Fruit fly (Drosophila melanogaster): ENCODE results near the gene CG17272.

The CG17272 gene

dm6 chr3R:20826929-20827328 is 2.9 kb upstream of the CG17272 start (continued):
- peak; percentile 51 for TF ChIP-seq Med (GFP tag)
- no peak for TF ChIP-seq Lpt (GFP tag; optimal IDR thresholded peaks at IDR 0.05)
- TF ChIP-seq CG2199 (GFP tag; IDR thresholded peaks at IDR 0.05) = 0 out of 3 replicates have a peak, but pooled peaks have one; percentile 19
- TF ChIP-seq ase (GFP tag; IDR thresholded peaks at IDR 0.05) = 0 out of 3 replicates have a peak, but pooled peaks have one; percentile 14
- no peak for TF ChIP-seq ind (GFP tag; optimal IDR thresholded peaks at IDR 0.05)
- TF ChIP-seq CG34376 (GFP tag; optimal IDR thresholded peaks at IDR 0.05) = peak; percentile 41
- TF ChIP-seq toy (GFP tag; IDR thresholded peaks at IDR 0.05) = no peak
- peak; percentile 53 for TF ChIP-seq crol (GFP tag; IDR thresholded peaks at IDR 0.05)

dm6 chr3R:20821815-20822375 is 2.1 kb downstream of the CG17272 start, which contains the start of the genes CG17271 and RpS20:
Gene CG17271 (minus strand): TSS chr3R:20821848.
Gene RpS20 (plus strand): TSS chr3R:20822181.
- peak; percentile 92 for TF ChIP-seq sob (GFP tag; IDR thresholded peaks at IDR 0.05)
- TF ChIP-seq Dip3 (GFP tag; optimal IDR thresholded peaks at IDR 0.05) = peak; percentile 95
- TF ChIP-seq CG33213 (GFP tag; optimal IDR thresholded peaks at IDR 0.05) = peak; percentile 96
- peak; percentile 93 for TF ChIP-seq tin (GFP tag; optimal IDR thresholded peaks at IDR 0.05)
- peak; percentile 92 for TF ChIP-seq CG18599 (GFP tag; optimal IDR thresholded peaks at IDR 0.05)
- peak; percentile 92 for TF ChIP-seq CG11695 (GFP tag; IDR thresholded peaks at IDR 0.05)
- TF ChIP-seq CG13894 (tag; optimal IDR thresholded peaks at IDR 0.05) = peak; percentile 85
- TF ChIP-seq run (tag; optimal IDR thresholded peaks at IDR 0.05) = peak; percentile 65
- TF ChIP-seq CG11560 (tag; IDR thresholded peaks at IDR 0.05) = peak; percentile 78
- TF ChIP-seq CG7786 (GFP tag; optimal IDR thresholded peaks at IDR 0.05) = peak; percentile 96
- TF ChIP-seq CG6813 (GFP tag; optimal IDR thresholded peaks at IDR 0.05) = peak; percentile 52
- peak; percentile 60 for TF ChIP-seq BEAF-32 (GFP tag; optimal IDR thresholded peaks at IDR 0.05)
- no peak for TF ChIP-seq Lpt (GFP tag; optimal IDR thresholded peaks at IDR 0.05)
- peak; percentile 89 for TF ChIP-seq ttk (GFP tag; IDR thresholded peaks at IDR 0.05)
- peak; percentile 90 for TF ChIP-seq CG6272 (GFP tag; IDR thresholded peaks at IDR 0.05)
- TF ChIP-seq tap (tag; optimal IDR thresholded peaks at IDR 0.05) = peak; percentile 26
- peak; percentile 76 for TF ChIP-seq fd96Cb (tag; optimal IDR thresholded peaks at IDR 0.05)
- peak; percentile 95 to 97 for TF ChIP-seq dpn (GFP tag; optimal IDR thresholded peaks at IDR 0.05)
- TF ChIP-seq Sry-δ (GFP tag; optimal IDR thresholded peaks at IDR 0.05) = peak; percentile 78
- TF ChIP-seq shn (GFP tag; optimal IDR thresholded peaks at IDR 0.05) = peak; percentile 95
- TF ChIP-seq CG5245 (GFP tag; optimal IDR thresholded peaks at IDR 0.05) = peak; percentile 80
- TF ChIP-seq CG9215 (GFP tag; IDR thresholded peaks at IDR 0.05) = peak; percentile 89
- TF ChIP-seq Mad (GFP tag; optimal IDR thresholded peaks at IDR 0.05) = peak; percentile 94
- TF ChIP-seq Sox100B (GFP tag; optimal IDR thresholded peaks at IDR 0.05) = peak; percentile 82
- TF ChIP-seq HLH4C (GFP tag; IDR thresholded peaks at IDR 0.05; ENCODE audit: partially characterized antibody) = no peak
- TF ChIP-seq Hey (tag; optimal IDR thresholded peaks at IDR 0.05) = peak; percentile 51
- TF ChIP-seq knrl (GFP tag; IDR thresholded peaks at IDR 0.05; ENCODE audit: partially characterized antibody) = peak; percentile 58; the same call in 1 of the 3 replicates
- TF ChIP-seq CG8765 (GFP tag; IDR thresholded peaks at IDR 0.05) = peak; percentile 81
- no peak for TF ChIP-seq CG7745 (tag; optimal IDR thresholded peaks at IDR 0.05)
- TF ChIP-seq Dek (tag; optimal IDR thresholded peaks at IDR 0.05) = peak; percentile 84
- peak; percentile 97 for TF ChIP-seq lilli (GFP tag; optimal IDR thresholded peaks at IDR 0.05)
- peak; percentile 88 for TF ChIP-seq gcm2 (GFP tag; optimal IDR thresholded peaks at IDR 0.05)
- peak; percentile 85 for TF ChIP-seq CG1233 (GFP tag; optimal IDR thresholded peaks at IDR 0.05)
- TF ChIP-seq CG3847 (GFP tag; IDR thresholded peaks at IDR 0.05) = peak; percentile 90
- peak; percentile 94 for TF ChIP-seq CG10654 (GFP tag; optimal IDR thresholded peaks at IDR 0.05)
- TF ChIP-seq pfk (GFP tag; optimal IDR thresholded peaks at IDR 0.05) = peak; percentile 48
- peak; percentile 93 for TF ChIP-seq MBD-R2 (GFP tag; IDR thresholded peaks at IDR 0.05)
- peak; percentile 78; the same call in 1 of the 2 replicates for TF ChIP-seq toy (GFP tag; IDR thresholded peaks at IDR 0.05)
- TF ChIP-seq CG10462 (GFP tag; optimal IDR thresholded peaks at IDR 0.05) = peak; percentile 86
- peak; percentile 6 for TF ChIP-seq cad (GFP tag; optimal IDR thresholded peaks at IDR 0.05)
- TF ChIP-seq bbx (GFP tag; IDR thresholded peaks at IDR 0.05; ENCODE audit: partially characterized antibody) = 0 out of 2 replicates have a peak, but pooled peaks have one; percentile 18
- TF ChIP-seq ssp (GFP tag; IDR thresholded peaks at IDR 0.05) = peak; percentile 92
- peak; percentile 78 for TF ChIP-seq twi (tag; optimal IDR thresholded peaks at IDR 0.05)
